Worm (Caenorhabditis elegans) whole organism, early embryonic: ENCODE measurements around the gene ZC404.16.

ENCODE experiments used
- B0310.2 ChIP-seq: sonication (generic microtip); optimal IDR thresholded peaks from 2 replicates; lab custom pipeline; 2016; ENCODE audit warnings: mild to moderate bottlenecking, missing genetic modification characterization, missing compliant biosample characterization
- F13C5.2 ChIP-seq: sonication (generic microtip); optimal IDR thresholded peaks from 2 replicates; lab custom pipeline; 2017; ENCODE audit warnings: mild to moderate bottlenecking, missing genetic modification characterization, inconsistent platforms, missing compliant biosample characterization
- ama-1 ChIP-seq: fragments of 150-350 bp; optimal IDR thresholded peaks from 2 replicates; lab custom pipeline; 2014
- ceh-36 ChIP-seq: sonication (generic microtip); optimal IDR thresholded peaks from 2 replicates; lab custom pipeline; 2016; ENCODE audit warnings: missing genetic modification characterization, inconsistent platforms, missing compliant biosample characterization
- ets-7 ChIP-seq: sonication (generic microtip); optimal IDR thresholded peaks from 2 replicates; lab custom pipeline; 2016; ENCODE audit warnings: missing genotype, missing genetic modification characterization, missing compliant biosample characterization
- flt-1 ChIP-seq: fragments of 200-800 bp; sonication (Bioruptor generic); IDR thresholded peaks from 2 replicates; pipeline ENCODE4 v1.3.6; 2022; ENCODE audit warnings: missing genetic modification characterization, missing compliant biosample characterization
- hmbx-1 ChIP-seq: sonication (generic microtip); optimal IDR thresholded peaks from 2 replicates; lab custom pipeline; 2016; ENCODE audit warnings: mild to moderate bottlenecking, missing genetic modification characterization, missing compliant biosample characterization
- pes-1 ChIP-seq: fragments of 200-800 bp; sonication (Bioruptor generic); IDR thresholded peaks from 2 replicates; pipeline ENCODE4 v1.3.6; 2022; ENCODE audit warnings: missing genetic modification reagents, missing genetic modification characterization, missing compliant biosample characterization
- tbx-11 ChIP-seq: fragments of 200-800 bp; sonication (Bioruptor generic); IDR thresholded peaks from 2 replicates; pipeline ENCODE4 v1.3.6; 2022; ENCODE audit warnings: missing genetic modification characterization, missing compliant biosample characterization

ce11 chrV:6722378-6722777 is 51.3 kb downstream of the ZC404.16 start, which contains the start of gene ZC487.2:
- TF ChIP-seq tbx-11 (GFP tag; lab: Robert Waterston, UW) (no peak), ama-1 (lab: Kevin White, UChicago) (no peak), F13C5.2 (tag; lab: Kevin White, UChicago) (no peak), flt-1 (no peak), ceh-36 (no peak), pes-1 (GFP tag; lab: Robert Waterston, UW) (no peak), ets-7 (tag; lab: Kevin White, UChicago) (no peak), B0310.2 (tag; lab: Kevin White, UChicago) (no peak), hmbx-1 (tag; lab: Kevin White, UChicago) (no peak)
